Fruit fly (Drosophila melanogaster): ENCODE data around the gene Acsx2.

DNA sequence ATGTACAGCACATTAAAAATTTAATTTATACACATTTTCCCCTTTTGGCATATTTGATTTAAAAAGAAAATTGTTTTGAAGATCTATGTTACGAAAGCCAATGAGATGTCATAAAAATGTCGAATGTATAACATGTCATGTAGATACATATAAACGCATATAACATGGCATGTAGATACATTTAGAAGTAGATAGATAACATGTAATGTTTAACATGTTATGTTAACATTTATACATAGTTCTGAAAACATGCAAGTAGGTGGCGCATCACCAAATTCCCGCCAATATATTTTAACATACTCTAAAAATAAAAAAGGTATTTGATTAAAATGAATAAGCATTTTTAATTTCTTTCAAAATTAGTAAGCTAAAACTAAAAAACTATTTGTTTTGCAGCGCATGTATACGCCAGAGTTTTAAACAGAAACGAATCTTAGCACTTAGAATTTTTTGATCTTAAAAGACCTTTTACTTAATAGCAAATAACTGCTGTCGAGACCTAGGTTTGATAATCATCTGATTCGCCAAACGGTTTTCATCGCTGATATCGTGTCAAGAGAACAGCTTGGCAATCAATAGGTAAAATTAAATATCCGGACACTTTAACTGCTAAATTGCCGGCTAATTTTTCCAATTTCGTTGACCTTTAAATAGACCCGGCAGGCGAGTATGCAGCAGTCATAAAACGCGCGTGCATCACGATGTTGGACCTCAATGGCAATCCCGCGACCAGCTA, at the start of gene Acsx2:
- TF ChIP-seq Hr96 (GFP tag; optimal IDR thresholded peaks at IDR 0.05) (no peak), CG11617 (GFP tag; optimal IDR thresholded peaks at IDR 0.05) (no peak), pad (GFP tag; optimal IDR thresholded peaks at IDR 0.05) (no peak), CG5204 (GFP tag; optimal IDR thresholded peaks at IDR 0.05) (no peak), CG12768 (GFP tag; optimal IDR thresholded peaks at IDR 0.05) (no peak), Crg-1 (GFP tag; optimal IDR thresholded peaks at IDR 0.05) (no peak), CG7101 (tag; optimal IDR thresholded peaks at IDR 0.05) (no peak), cnc (optimal IDR thresholded peaks at IDR 0.05) (no peak), bab1 (GFP tag; optimal IDR thresholded peaks at IDR 0.05) (no peak), toe (GFP tag; optimal IDR thresholded peaks at IDR 0.05) (no peak)

All from whole organism, adult.